Worm (Caenorhabditis elegans) whole organism, mixed stage, embryonic: Measurements from ENCODE around the gene C29F5.1.

Experiments
- elt-1 ChIP-seq: sonication (generic microtip); optimal IDR thresholded peaks from 2 replicates; lab custom pipeline; 2017; ENCODE audit warnings: missing genetic modification characterization, mild to moderate bottlenecking, missing compliant biosample characterization, antibody characterized with exemption, moderate library complexity, borderline replicate concordance; ENCODE audit not compliant: insufficient read depth
- hlh-1 ChIP-seq: fragments of 150-350 bp; optimal IDR thresholded peaks from 2 replicates; lab custom pipeline; 2014; ENCODE audit warnings: missing biosample characterization, missing genetic modification reagents, missing genetic modification characterization
- lin-13 ChIP-seq: fragments of 150-350 bp; optimal IDR thresholded peaks from 2 replicates; lab custom pipeline; 2014; ENCODE audit warnings: missing biosample characterization, missing genetic modification characterization
- mab-5 ChIP-seq: fragments of 150-350 bp; optimal IDR thresholded peaks from 2 replicates; lab custom pipeline; 2014; ENCODE audit warnings: missing biosample characterization, missing genetic modification characterization
- mep-1 ChIP-seq: fragments of 150-350 bp; optimal IDR thresholded peaks from 2 replicates; lab custom pipeline; 2017; ENCODE audit warnings: missing biosample characterization, missing genetic modification reagents, missing genetic modification characterization, inconsistent platforms
- nhr-12 ChIP-seq: fragments of 150-350 bp; optimal IDR thresholded peaks from 2 replicates; lab custom pipeline; 2014; ENCODE audit warnings: missing biosample characterization, missing genetic modification characterization
- nhr-28 ChIP-seq: fragments of 150-350 bp; optimal IDR thresholded peaks from 2 replicates; lab custom pipeline; 2014; ENCODE audit warnings: missing biosample characterization, missing genetic modification characterization
- nhr-76 ChIP-seq: sonication (generic microtip); optimal IDR thresholded peaks from 2 replicates; lab custom pipeline; 2017; ENCODE audit warnings: missing biosample characterization, missing genetic modification characterization
- snpc-4 ChIP-seq: fragments of 150-350 bp; optimal IDR thresholded peaks from 2 replicates; lab custom pipeline; 2014; ENCODE audit warnings: missing biosample characterization, missing genetic modification characterization
- ztf-11 ChIP-seq: fragments of 150-350 bp; optimal IDR thresholded peaks from 2 replicates; lab custom pipeline; 2014; ENCODE audit warnings: missing biosample characterization, missing genetic modification characterization

DNA sequence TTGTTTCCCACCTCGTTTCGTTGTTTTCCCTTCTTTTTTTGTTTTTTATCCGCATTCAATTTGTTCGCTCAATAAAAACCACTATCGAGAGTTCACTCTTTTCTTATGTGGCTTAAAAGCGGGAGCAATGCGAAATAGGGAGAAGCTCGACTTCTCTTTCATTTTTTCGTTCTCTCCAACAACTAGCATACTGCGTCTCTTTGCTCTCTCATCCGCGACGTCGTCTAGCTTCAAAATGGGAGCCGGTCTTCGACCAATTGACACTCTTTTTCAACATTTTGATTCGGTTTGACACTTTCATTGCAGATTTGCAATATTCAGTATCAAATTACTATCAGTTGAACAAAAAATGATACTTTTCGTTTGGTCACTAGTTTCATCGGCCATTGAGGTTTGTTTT, 29.4 kb upstream of the C29F5.1 start, which contains the start of gene bpl-1:
- no peak for TF ChIP-seq mep-1 (tag; lab: Kevin White, UChicago)
- no peak for TF ChIP-seq nhr-12 (tag; lab: Kevin White, UChicago)
- TF ChIP-seq mab-5: no peak
- no peak for TF ChIP-seq nhr-76 (tag; lab: Kevin White, UChicago)
- no peak for TF ChIP-seq elt-1 (tag; lab: Kevin White, UChicago)
- TF ChIP-seq ztf-11 (tag; lab: Kevin White, UChicago): no peak
- no peak for TF ChIP-seq hlh-1 (tag; lab: Kevin White, UChicago)
- no peak for TF ChIP-seq nhr-28 (tag; lab: Kevin White, UChicago)
- TF ChIP-seq lin-13 (tag; lab: Kevin White, UChicago): no peak
- no peak for TF ChIP-seq snpc-4 (tag; lab: Kevin White, UChicago)
